Worm (Caenorhabditis elegans): ENCODE results near the gene ints-7.
A peak's percentile ranks its signal among the peaks of the same experiment; 100 is the strongest.

ints-7 gene

ce11 chrII:11545299-11545951, 37.2 kb upstream of the ints-7 start, which contains the start of gene dnj-13:
TSS of gene dnj-13 (plus strand) at chrII:11545701.
- TF ChIP-seq F16B12.6 (tag; optimal IDR thresholded peaks at IDR 0.05), result peak; percentile 27
- peak; percentile 74 for TF ChIP-seq aly-2 (tag; optimal IDR thresholded peaks at IDR 0.05)
- peak; percentile 95 for TF ChIP-seq grh-1 (GFP tag; IDR thresholded peaks at IDR 0.05)
- TF ChIP-seq lin-14 (GFP tag; optimal IDR thresholded peaks at IDR 0.05), result peak; percentile 99
- TF ChIP-seq ceh-82 (tag; optimal IDR thresholded peaks at IDR 0.05), result peak; percentile 92 to 97 (median 94)
- peak; percentile 96 for TF ChIP-seq mab-9 (GFP tag; IDR thresholded peaks at IDR 0.05)
- TF ChIP-seq nhr-12 (tag; optimal IDR thresholded peaks at IDR 0.05), result no peak
- peak; percentile 95 for TF ChIP-seq unc-86 (tag; optimal IDR thresholded peaks at IDR 0.05)
- TF ChIP-seq jun-1 (tag; optimal IDR thresholded peaks at IDR 0.05), result peak; percentile 94
- TF ChIP-seq lin-15B (tag; optimal IDR thresholded peaks at IDR 0.05), result peak; percentile 84
- peak; percentile 91 for TF ChIP-seq nhr-77 (tag; optimal IDR thresholded peaks at IDR 0.05)
- TF ChIP-seq nhr-19 (GFP tag; conservative IDR thresholded peaks at IDR 0.05), result peak; percentile 97
- TF ChIP-seq zag-1 (tag; optimal IDR thresholded peaks at IDR 0.05), result no peak
- TF ChIP-seq hpl-2 (GFP tag; optimal IDR thresholded peaks at IDR 0.05), result peak; percentile 22
- peak; percentile 78 for TF ChIP-seq nhr-11 (tag; optimal IDR thresholded peaks at IDR 0.05)
- TF ChIP-seq efl-3 (GFP tag; optimal IDR thresholded peaks at IDR 0.05), result peak; percentile 62
- TF ChIP-seq hlh-4 (tag; optimal IDR thresholded peaks at IDR 0.05), result no peak
- TF ChIP-seq blmp-1 (tag; optimal IDR thresholded peaks at IDR 0.05), result peak; percentile 87
- peak; percentile 86 for TF ChIP-seq C04F5.9 (tag; optimal IDR thresholded peaks at IDR 0.05)
- TF ChIP-seq nhr-90 (tag; optimal IDR thresholded peaks at IDR 0.05; ENCODE audit: poor library complexity), result peak; percentile 98
- peak; percentile 93 for TF ChIP-seq irx-1 (tag; optimal IDR thresholded peaks at IDR 0.05)
- TF ChIP-seq C16A3.4 (tag; optimal IDR thresholded peaks at IDR 0.05), result peak; percentile 91
- TF ChIP-seq elt-2 (tag; optimal IDR thresholded peaks at IDR 0.05), result peak; percentile 87
- TF ChIP-seq isw-1 (GFP tag; IDR thresholded peaks at IDR 0.05), result peak; percentile 95
- TF ChIP-seq snpc-4 (tag; optimal IDR thresholded peaks at IDR 0.05), result peak; percentile 80
- peak; percentile 95 for TF ChIP-seq pax-3 (tag; optimal IDR thresholded peaks at IDR 0.05)
- peak; percentile 99 for TF ChIP-seq fkh-8 (tag; optimal IDR thresholded peaks at IDR 0.05)
- peak; percentile 85 for TF ChIP-seq lir-3 (tag; optimal IDR thresholded peaks at IDR 0.05; ENCODE audit: poor library complexity)
- TF ChIP-seq unc-62 (GFP tag; optimal IDR thresholded peaks at IDR 0.05), result no peak
- TF ChIP-seq fkh-10 (GFP tag; optimal IDR thresholded peaks at IDR 0.05), result peak; percentile 77
- no peak for TF ChIP-seq hlh-17 (GFP tag; optimal IDR thresholded peaks at IDR 0.05; ENCODE audit: borderline replicate concordance)
- TF ChIP-seq sptf-1 (tag; optimal IDR thresholded peaks at IDR 0.05), result no peak
- peak; percentile 98 for TF ChIP-seq nhr-47 (tag; optimal IDR thresholded peaks at IDR 0.05)
- no peak for TF ChIP-seq pag-3 (tag; optimal IDR thresholded peaks at IDR 0.05; ENCODE audit: borderline replicate concordance, insufficient read depth)
- TF ChIP-seq egl-27 (tag; optimal IDR thresholded peaks at IDR 0.05), result no peak
- TF ChIP-seq lin-39 (tag; optimal IDR thresholded peaks at IDR 0.05), result peak; percentile 77
- no peak for TF ChIP-seq nhr-28 (tag; optimal IDR thresholded peaks at IDR 0.05)
- peak; percentile 92 for TF ChIP-seq nhr-237 (tag; optimal IDR thresholded peaks at IDR 0.05)
- peak; percentile 96 for TF ChIP-seq xbp-1 (tag; optimal IDR thresholded peaks at IDR 0.05)
- TF ChIP-seq ceh-63 (GFP tag; optimal IDR thresholded peaks at IDR 0.05), result no peak
- peak; percentile 98 for TF ChIP-seq nhr-85 (tag)
- TF ChIP-seq unc-30 (tag; optimal IDR thresholded peaks at IDR 0.05), result peak; percentile 10
- peak; percentile 83 for TF ChIP-seq sox-4 (tag; optimal IDR thresholded peaks at IDR 0.05)
- peak; percentile 50 for TF ChIP-seq C34B4.2 (tag; optimal IDR thresholded peaks at IDR 0.05)
- peak; percentile 98 for TF ChIP-seq mep-1 (tag; optimal IDR thresholded peaks at IDR 0.05)
- TF ChIP-seq ets-5 (GFP tag; IDR thresholded peaks at IDR 0.05), result no peak
- peak in 3 of 6 experiments; percentile 79 to 93 (median 85) for TF ChIP-seq elt-3 (tag; optimal IDR thresholded peaks at IDR 0.05)
- TF ChIP-seq fos-1 (tag; optimal IDR thresholded peaks at IDR 0.05), result peak; percentile 85
- peak; percentile 0 for TF ChIP-seq ama-1 (optimal IDR thresholded peaks at IDR 0.05)
- TF ChIP-seq dpl-1 (GFP tag; optimal IDR thresholded peaks at IDR 0.05), result peak; percentile 74 to 81 (median 79)
- TF ChIP-seq unc-130 (tag; optimal IDR thresholded peaks at IDR 0.05), result peak; percentile 81
- TF ChIP-seq ztf-11 (tag; optimal IDR thresholded peaks at IDR 0.05), result peak in 1 of 2 experiments; percentile 88
